Worm (Caenorhabditis elegans) whole organism, L1 larva: ENCODE results near the gene K09C8.2.
A peak's percentile ranks its signal among the peaks of the same experiment; 100 is the strongest.

Experiments
- C04F5.9 ChIP-seq: sonication (generic microtip); optimal IDR thresholded peaks from 2 replicates; lab custom pipeline; 2016; ENCODE audit warnings: missing genetic modification characterization, missing compliant biosample characterization
- alr-1 ChIP-seq: fragments of 200-800 bp; sonication (Bioruptor generic); optimal IDR thresholded peaks from 2 replicates; lab custom pipeline; 2018; ENCODE audit warnings: borderline replicate concordance, mild to moderate bottlenecking, missing genetic modification characterization, missing compliant biosample characterization
- blmp-1 ChIP-seq: fragments of 150-350 bp; optimal IDR thresholded peaks from 2 replicates; lab custom pipeline; 2014; ENCODE audit warnings: missing biosample characterization, missing genetic modification characterization
- dpl-1 ChIP-seq, 3 experiments: fragments of 150-350 bp in 2 of 3; sonication (generic microtip) in 1 of 3; optimal IDR thresholded peaks; 2 replicates each; lab custom pipeline; 2014 to 2017; ENCODE audit warnings: missing biosample characterization in 3 of 3, missing genetic modification characterization in 3 of 3, missing genetic modification reagents in 3 of 3
- efl-1 ChIP-seq, 4 experiments: fragments of 150-350 bp; optimal IDR thresholded peaks in 3 of 4; peaks in 1 of 4; 1 replicate in 1 of 4; 2 replicates in 3 of 4; lab custom pipeline; 2014; ENCODE audit warnings: missing biosample characterization in 2 of 4, missing genetic modification characterization in 2 of 4, missing genetic modification reagents in 2 of 4
- efl-3 ChIP-seq: fragments of 200-800 bp; sonication (Bioruptor generic); optimal IDR thresholded peaks from 2 replicates; lab custom pipeline; 2018; ENCODE audit warnings: mild to moderate bottlenecking, missing genetic modification characterization, missing compliant biosample characterization
- egl-13 ChIP-seq: sonication (generic microtip); optimal IDR thresholded peaks from 2 replicates; lab custom pipeline; 2016; ENCODE audit warnings: missing genotype, missing genetic modification reagents, missing genetic modification characterization, missing compliant biosample characterization
- elt-2 ChIP-seq: sonication (generic microtip); optimal IDR thresholded peaks from 2 replicates; lab custom pipeline; 2016; ENCODE audit warnings: missing genetic modification characterization, mild to moderate bottlenecking, inconsistent platforms, missing compliant biosample characterization, missing genetic modification reagents
- elt-3 ChIP-seq, 6 experiments: fragments of 150-350 bp in 1 of 6; sonication (generic microtip); optimal IDR thresholded peaks; 2 replicates each; lab custom pipeline; 2017 to 2018; ENCODE audit warnings: missing biosample characterization in 6 of 6, missing genetic modification characterization in 6 of 6, inconsistent platforms in 1 of 6
- ets-5 ChIP-seq: fragments of 200-800 bp; sonication (Bioruptor generic); IDR thresholded peaks from 2 replicates; pipeline ENCODE4 v1.3.6; 2022; ENCODE audit warnings: missing genetic modification characterization, missing compliant biosample characterization
- fkh-10 ChIP-seq: sonication (generic microtip); optimal IDR thresholded peaks from 2 replicates; lab custom pipeline; 2017; ENCODE audit warnings: missing biosample characterization, missing genetic modification reagents, missing genetic modification characterization
- fos-1 ChIP-seq: fragments of 150-350 bp; optimal IDR thresholded peaks from 2 replicates; lab custom pipeline; 2014; ENCODE audit warnings: missing biosample characterization, missing genetic modification characterization
- grh-1 ChIP-seq: fragments of 200-800 bp; sonication (Bioruptor generic); IDR thresholded peaks from 2 replicates; pipeline ENCODE4 v1.3.6; 2022; ENCODE audit warnings: missing genetic modification reagents, missing genetic modification characterization, missing compliant biosample characterization
- hlh-4 ChIP-seq: sonication (generic microtip); optimal IDR thresholded peaks from 2 replicates; lab custom pipeline; 2016; ENCODE audit warnings: mild to moderate bottlenecking, missing genetic modification characterization, missing compliant biosample characterization
- irx-1 ChIP-seq: sonication (generic microtip); optimal IDR thresholded peaks from 2 replicates; lab custom pipeline; 2016; ENCODE audit warnings: missing genetic modification characterization, missing compliant biosample characterization
- isw-1 ChIP-seq: fragments of 200-800 bp; sonication (Bioruptor generic); IDR thresholded peaks from 2 replicates; pipeline ENCODE4 v1.3.6; 2022; ENCODE audit warnings: missing genetic modification characterization, missing compliant biosample characterization
- lin-13 ChIP-seq: fragments of 150-350 bp; optimal IDR thresholded peaks from 2 replicates; lab custom pipeline; 2014; ENCODE audit warnings: missing biosample characterization, missing genetic modification reagents, missing genetic modification characterization
- lin-14 ChIP-seq: fragments of 200-800 bp; sonication (Bioruptor generic); optimal IDR thresholded peaks from 2 replicates; lab custom pipeline; 2018; ENCODE audit warnings: mild to moderate bottlenecking, missing genetic modification characterization, moderate library complexity, missing compliant biosample characterization
- lin-35 ChIP-seq, 2 experiments: fragments of 150-350 bp; optimal IDR thresholded peaks; 2 replicates each; lab custom pipeline; 2014; ENCODE audit warnings: missing biosample characterization in 2 of 2, missing genetic modification characterization in 2 of 2, missing genetic modification reagents in 2 of 2
- lin-39 ChIP-seq: fragments of 150-350 bp; optimal IDR thresholded peaks from 2 replicates; lab custom pipeline; 2014; ENCODE audit warnings: missing biosample characterization, missing genetic modification reagents, missing genetic modification characterization
- lsy-2 ChIP-seq, 2 experiments: fragments of 150-350 bp; optimal IDR thresholded peaks; 2 replicates each; lab custom pipeline; 2014; ENCODE audit warnings: missing biosample characterization in 2 of 2, missing genetic modification characterization in 2 of 2
- mdl-1 ChIP-seq, 2 experiments: fragments of 150-350 bp; optimal IDR thresholded peaks; 2 replicates each; lab custom pipeline; 2014 to 2017; ENCODE audit warnings: missing biosample characterization in 2 of 2, missing genetic modification characterization in 2 of 2, inconsistent platforms in 1 of 2
- mef-2 ChIP-seq: fragments of 150-350 bp; optimal IDR thresholded peaks from 2 replicates; lab custom pipeline; 2014; ENCODE audit warnings: missing biosample characterization, missing genetic modification characterization
- nhr-84 ChIP-seq: sonication (generic microtip); optimal IDR thresholded peaks from 2 replicates; lab custom pipeline; 2017; ENCODE audit warnings: missing biosample characterization, missing genetic modification characterization
- nhr-85 ChIP-seq: sonication (generic microtip); peaks from one replicate; lab custom pipeline; 2016; ENCODE audit warnings: missing genetic modification characterization, inconsistent platforms, missing compliant biosample characterization
- sox-4 ChIP-seq: sonication (generic microtip); optimal IDR thresholded peaks from 2 replicates; lab custom pipeline; 2016; ENCODE audit warnings: missing genetic modification characterization, missing compliant biosample characterization
- unc-30 ChIP-seq: sonication (generic microtip); optimal IDR thresholded peaks from 2 replicates; lab custom pipeline; 2017; ENCODE audit warnings: missing biosample characterization, missing genetic modification characterization
- unc-62 ChIP-seq: fragments of 150-350 bp; optimal IDR thresholded peaks from 2 replicates; lab custom pipeline; 2014; ENCODE audit warnings: missing biosample characterization, missing genetic modification reagents, missing genetic modification characterization
- unc-86 ChIP-seq: sonication (generic microtip); optimal IDR thresholded peaks from 2 replicates; lab custom pipeline; 2016; ENCODE audit warnings: missing genetic modification characterization, missing compliant biosample characterization
- vab-15 ChIP-seq: sonication (generic microtip); optimal IDR thresholded peaks from 2 replicates; lab custom pipeline; 2017; ENCODE audit warnings: missing genotype, mild to moderate bottlenecking, missing genetic modification characterization, missing compliant biosample characterization
- zip-4 ChIP-seq: fragments of 200-800 bp; sonication (Bioruptor generic); optimal IDR thresholded peaks from 2 replicates; lab custom pipeline; 2018; ENCODE audit warnings: mild to moderate bottlenecking, missing genetic modification characterization, moderate library complexity, missing compliant biosample characterization
- ztf-4 ChIP-seq: fragments of 150-350 bp; optimal IDR thresholded peaks from 2 replicates; lab custom pipeline; 2014; ENCODE audit warnings: missing biosample characterization, missing genetic modification characterization

The K09C8.2 gene

ce11 chrX:10948852-10949251 lies 10.4 kb upstream of the K09C8.2 start, which contains the start of gene T21B6.3:
T21B6.3 (minus strand) TSS chrX:10948952.
- TF ChIP-seq unc-86 (tag; lab: Kevin White, UChicago) (no peak), alr-1 (tag; lab: Kevin White, UChicago) (no peak), sox-4 (tag; lab: Kevin White, UChicago) (no peak), efl-1 (optimal IDR thresholded peaks at IDR 0.05; lab: Kevin White, UChicago) (no peak), efl-1 (GFP tag; optimal IDR thresholded peaks at IDR 0.05 in 1 of 2; lab: Kevin White, UChicago) (peak in 1 of 2 experiments; percentile 41), lin-39 (tag; lab: Kevin White, UChicago) (no peak)

- TF ChIP-seq zip-4 (GFP tag; lab: Kevin White, UChicago) = no peak
- no peak for TF ChIP-seq fkh-10 (GFP tag; lab: Kevin White, UChicago)
- TF ChIP-seq blmp-1 = peak; percentile 60
- TF ChIP-seq lin-35 (GFP tag; optimal IDR thresholded peaks at IDR 0.05; lab: Kevin White, UChicago) = peak in 1 of 2 experiments; percentile 9
- TF ChIP-seq hlh-4 (tag; lab: Kevin White, UChicago) = no peak
- no peak for TF ChIP-seq efl-3 (GFP tag; lab: Kevin White, UChicago)
- TF ChIP-seq grh-1 (GFP tag; lab: Robert Waterston, UW) = no peak
- TF ChIP-seq unc-62 = no peak
- TF ChIP-seq mdl-1 (tag; optimal IDR thresholded peaks at IDR 0.05; lab: Kevin White, UChicago) = no peak
- no peak for TF ChIP-seq vab-15 (tag; lab: Kevin White, UChicago)
- TF ChIP-seq ets-5 = no peak
- no peak for TF ChIP-seq lsy-2 (tag; optimal IDR thresholded peaks at IDR 0.05; lab: Kevin White, UChicago)
- TF ChIP-seq ztf-4 (tag; lab: Kevin White, UChicago) = no peak
- no peak for TF ChIP-seq nhr-85 (tag; lab: Kevin White, UChicago)
- TF ChIP-seq, all 84 proteins: peak for 2
These were observed 8.1 kb upstream of the K09C8.2 start, which contains the start of gene K09C8.7 for ce11 chrX:10951168-10951567. K09C8.7 (minus strand) TSS chrX:10951393.

DNA sequence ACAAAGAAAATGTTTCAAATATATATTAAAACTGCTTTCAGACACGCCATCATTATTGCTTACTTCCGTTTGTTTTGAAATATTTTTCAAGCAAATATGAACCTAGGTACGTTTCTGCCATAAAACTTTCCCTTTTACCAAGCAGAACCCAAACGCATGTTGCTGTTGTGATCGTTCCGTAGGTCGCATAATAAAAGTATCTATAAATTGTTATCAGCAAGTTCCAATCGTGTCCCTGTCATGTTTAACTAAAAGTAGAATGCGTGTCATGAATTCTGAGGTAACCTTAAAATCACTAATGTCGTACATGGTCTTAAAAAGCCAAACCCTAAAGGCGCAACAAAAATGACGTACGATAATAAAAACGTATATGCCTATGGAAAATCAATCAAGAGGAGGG lies 7.3 kb upstream of the K09C8.2 start:
- TF ChIP-seq isw-1 = no peak
- no peak for TF ChIP-seq lin-13 (GFP tag; lab: Kevin White, UChicago)
- no peak for TF ChIP-seq nhr-84
- no peak for TF ChIP-seq mef-2 (tag; lab: Kevin White, UChicago)
- TF ChIP-seq egl-13 (tag; lab: Kevin White, UChicago) = no peak
- no peak for TF ChIP-seq dpl-1 (GFP tag; optimal IDR thresholded peaks at IDR 0.05; lab: Kevin White, UChicago)
- TF ChIP-seq irx-1 (tag; lab: Kevin White, UChicago) = no peak

DNA sequence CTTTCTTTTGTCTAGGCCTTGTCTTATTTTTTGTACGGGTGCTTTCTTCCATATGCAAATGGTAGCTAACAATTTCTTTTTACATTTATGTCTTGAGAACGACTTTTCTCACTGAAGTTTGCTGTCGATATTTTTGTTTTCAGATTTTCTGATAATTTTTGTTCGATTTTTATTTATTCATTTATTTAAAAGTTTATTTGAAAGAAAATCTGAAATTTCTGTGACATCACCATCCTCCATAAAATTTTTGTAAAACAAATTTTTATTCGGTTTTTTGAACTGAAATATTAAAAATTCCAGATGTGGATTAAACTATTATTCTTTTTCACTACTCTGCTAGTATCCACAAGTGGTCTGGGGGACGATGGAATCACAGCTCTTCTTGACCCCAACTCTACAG lies 5.4 kb upstream of the K09C8.2 start, which contains the start of gene pbo-4:
Gene pbo-4 (plus strand): TSS at position 301 of the 400 bp plus-strand sequence.
- TF ChIP-seq isw-1 = no peak
- TF ChIP-seq fos-1 (tag; lab: Kevin White, UChicago) = no peak
- TF ChIP-seq lin-14 (GFP tag; lab: Kevin White, UChicago) = no peak
- TF ChIP-seq elt-3 (tag; optimal IDR thresholded peaks at IDR 0.05; lab: Kevin White, UChicago) = no peak
- no peak for TF ChIP-seq C04F5.9 (tag; lab: Kevin White, UChicago)
- no peak for TF ChIP-seq nhr-84
- no peak for TF ChIP-seq unc-86 (tag; lab: Kevin White, UChicago)

ce11 chrX:10956972-10957678 lies 2.1 kb upstream of the K09C8.2 start:
- TF ChIP-seq elt-2 (tag; lab: Kevin White, UChicago) (peak; percentile 5), unc-30 (tag; lab: Kevin White, UChicago) (no peak)
